Worm (Caenorhabditis elegans): ENCODE results near the gene C14C10.1.

- TF ChIP-seq nhr-129 (tag; optimal IDR thresholded peaks at IDR 0.05) (no peak), nhr-11 (tag; optimal IDR thresholded peaks at IDR 0.05) (no peak), crh-2 (tag; optimal IDR thresholded peaks at IDR 0.05) (no peak), elt-3 (tag; optimal IDR thresholded peaks at IDR 0.05) (no peak), F13H6.1 (tag; optimal IDR thresholded peaks at IDR 0.05) (no peak), snpc-4 (tag; optimal IDR thresholded peaks at IDR 0.05) (no peak), mbf-1 (tag; optimal IDR thresholded peaks at IDR 0.05) (no peak), ama-1 (optimal IDR thresholded peaks at IDR 0.05) (no peak), nhr-10 (tag; optimal IDR thresholded peaks at IDR 0.05) (no peak), unc-62 (GFP tag; optimal IDR thresholded peaks at IDR 0.05) (no peak), zag-1 (tag; optimal IDR thresholded peaks at IDR 0.05) (no peak)
These were observed 12.3 kb upstream of the C14C10.1 start for ce11 chrV:12575846-12576245.

Data from whole organism, L2 larva.